Fruit fly (Drosophila melanogaster): ENCODE measurements around the gene CG14050.

dm6 chrX:2320892-2321291 is 5.1 kb downstream of the CG14050 start:
- no peak for TF ChIP-seq HHEX (GFP tag; optimal IDR thresholded peaks at IDR 0.05)
- TF ChIP-seq CG6791 (GFP tag; IDR thresholded peaks at IDR 0.05; ENCODE audit: partially characterized antibody): no peak
- TF ChIP-seq CG42726 (GFP tag; IDR thresholded peaks at IDR 0.05; ENCODE audit: partially characterized antibody): no peak
- no peak for TF ChIP-seq crp (GFP tag; optimal IDR thresholded peaks at IDR 0.05)
- no peak for TF ChIP-seq Sry-β (GFP tag; optimal IDR thresholded peaks at IDR 0.05)
- TF ChIP-seq crc (GFP tag; optimal IDR thresholded peaks at IDR 0.05): no peak
- no peak for TF ChIP-seq CG2129 (GFP tag; IDR thresholded peaks at IDR 0.05; ENCODE audit: partially characterized antibody)
- TF ChIP-seq CG9876 (GFP tag; optimal IDR thresholded peaks at IDR 0.05): no peak
- TF ChIP-seq CG7357 (GFP tag; IDR thresholded peaks at IDR 0.05): no peak
